Worm (Caenorhabditis elegans) whole organism, L1 larva: Measurements from ENCODE around the gene cyp-34A10.

ENCODE experiments used
- C04F5.9 ChIP-seq: sonication (generic microtip); optimal IDR thresholded peaks from 2 replicates; lab custom pipeline; 2016; ENCODE audit warnings: missing genetic modification characterization, missing compliant biosample characterization
- C34B4.2 ChIP-seq: sonication (generic microtip); optimal IDR thresholded peaks from 2 replicates; lab custom pipeline; 2017; ENCODE audit warnings: mild to moderate bottlenecking, missing genetic modification characterization, missing compliant biosample characterization
- F16B12.6 ChIP-seq: fragments of 150-350 bp; optimal IDR thresholded peaks from 2 replicates; lab custom pipeline; 2014; ENCODE audit warnings: missing biosample characterization, missing genetic modification characterization
- alr-1 ChIP-seq: fragments of 200-800 bp; sonication (Bioruptor generic); optimal IDR thresholded peaks from 2 replicates; lab custom pipeline; 2018; ENCODE audit warnings: borderline replicate concordance, mild to moderate bottlenecking, missing genetic modification characterization, missing compliant biosample characterization
- ama-1 ChIP-seq: fragments of 150-350 bp; optimal IDR thresholded peaks from 2 replicates; lab custom pipeline; 2014
- blmp-1 ChIP-seq: fragments of 150-350 bp; optimal IDR thresholded peaks from 2 replicates; lab custom pipeline; 2014; ENCODE audit warnings: missing biosample characterization, missing genetic modification characterization
- ceh-8 ChIP-seq: fragments of 200-800 bp; sonication (Bioruptor generic); optimal IDR thresholded peaks from 2 replicates; lab custom pipeline; 2018; ENCODE audit warnings: mild to moderate bottlenecking, missing genetic modification characterization, moderate library complexity, missing compliant biosample characterization
- dsc-1 ChIP-seq: sonication (generic microtip); optimal IDR thresholded peaks from 2 replicates; lab custom pipeline; 2016; ENCODE audit warnings: mild to moderate bottlenecking, missing genetic modification characterization, missing compliant biosample characterization
- efl-1 ChIP-seq, 4 experiments: fragments of 150-350 bp; optimal IDR thresholded peaks in 3 of 4; peaks in 1 of 4; 1 replicate in 1 of 4; 2 replicates in 3 of 4; lab custom pipeline; 2014; ENCODE audit warnings: missing biosample characterization in 2 of 4, missing genetic modification characterization in 2 of 4, missing genetic modification reagents in 2 of 4
- egl-13 ChIP-seq: sonication (generic microtip); optimal IDR thresholded peaks from 2 replicates; lab custom pipeline; 2016; ENCODE audit warnings: missing genotype, missing genetic modification reagents, missing genetic modification characterization, missing compliant biosample characterization
- elt-2 ChIP-seq: sonication (generic microtip); optimal IDR thresholded peaks from 2 replicates; lab custom pipeline; 2016; ENCODE audit warnings: missing genetic modification characterization, mild to moderate bottlenecking, inconsistent platforms, missing compliant biosample characterization, missing genetic modification reagents
- elt-3 ChIP-seq, 6 experiments: fragments of 150-350 bp in 1 of 6; sonication (generic microtip); optimal IDR thresholded peaks; 2 replicates each; lab custom pipeline; 2017 to 2018; ENCODE audit warnings: missing biosample characterization in 6 of 6, missing genetic modification characterization in 6 of 6, inconsistent platforms in 1 of 6
- ets-5 ChIP-seq: fragments of 200-800 bp; sonication (Bioruptor generic); IDR thresholded peaks from 2 replicates; pipeline ENCODE4 v1.3.6; 2022; ENCODE audit warnings: missing genetic modification characterization, missing compliant biosample characterization
- fkh-4 ChIP-seq: sonication (generic microtip); optimal IDR thresholded peaks from 2 replicates; lab custom pipeline; 2016; ENCODE audit warnings: missing compliant biosample characterization, missing genetic modification characterization, borderline replicate concordance
- fkh-8 ChIP-seq: sonication (generic microtip); optimal IDR thresholded peaks from 2 replicates; lab custom pipeline; 2016; ENCODE audit warnings: mild to moderate bottlenecking, missing genetic modification characterization, missing compliant biosample characterization
- fos-1 ChIP-seq: fragments of 150-350 bp; optimal IDR thresholded peaks from 2 replicates; lab custom pipeline; 2014; ENCODE audit warnings: missing biosample characterization, missing genetic modification characterization
- hpl-2 ChIP-seq: fragments of 150-350 bp; optimal IDR thresholded peaks from 2 replicates; lab custom pipeline; 2014; ENCODE audit warnings: missing biosample characterization, missing genetic modification reagents, missing genetic modification characterization
- isw-1 ChIP-seq: fragments of 200-800 bp; sonication (Bioruptor generic); IDR thresholded peaks from 2 replicates; pipeline ENCODE4 v1.3.6; 2022; ENCODE audit warnings: missing genetic modification characterization, missing compliant biosample characterization
- lin-14 ChIP-seq: fragments of 200-800 bp; sonication (Bioruptor generic); optimal IDR thresholded peaks from 2 replicates; lab custom pipeline; 2018; ENCODE audit warnings: mild to moderate bottlenecking, missing genetic modification characterization, moderate library complexity, missing compliant biosample characterization
- lin-15B ChIP-seq: fragments of 150-350 bp; sonication (generic microtip); optimal IDR thresholded peaks from 3 replicates; lab custom pipeline; 2014; ENCODE audit warnings: missing biosample characterization, missing genetic modification characterization
- lin-35 ChIP-seq, 2 experiments: fragments of 150-350 bp; optimal IDR thresholded peaks; 2 replicates each; lab custom pipeline; 2014; ENCODE audit warnings: missing biosample characterization in 2 of 2, missing genetic modification characterization in 2 of 2, missing genetic modification reagents in 2 of 2
- lsy-2 ChIP-seq, 2 experiments: fragments of 150-350 bp; optimal IDR thresholded peaks; 2 replicates each; lab custom pipeline; 2014; ENCODE audit warnings: missing biosample characterization in 2 of 2, missing genetic modification characterization in 2 of 2
- mep-1 ChIP-seq: fragments of 150-350 bp; optimal IDR thresholded peaks from 2 replicates; lab custom pipeline; 2014; ENCODE audit warnings: missing biosample characterization, missing genetic modification characterization
- nhr-12 ChIP-seq: sonication (generic microtip); optimal IDR thresholded peaks from 2 replicates; lab custom pipeline; 2017; ENCODE audit warnings: missing biosample characterization, missing genetic modification characterization
- nhr-19 ChIP-seq: fragments of 200-800 bp; sonication (Bioruptor generic); conservative IDR thresholded peaks from 2 replicates; pipeline ENCODE4 v1.3.6; 2022; ENCODE audit warnings: missing genetic modification characterization, missing compliant biosample characterization
- nhr-20 ChIP-seq: sonication (generic microtip); optimal IDR thresholded peaks from 2 replicates; lab custom pipeline; 2016; ENCODE audit warnings: mild to moderate bottlenecking, missing genetic modification characterization, missing compliant biosample characterization
- nhr-28 ChIP-seq: fragments of 150-350 bp; optimal IDR thresholded peaks from 2 replicates; lab custom pipeline; 2014; ENCODE audit warnings: missing biosample characterization, missing genetic modification characterization
- nhr-71 ChIP-seq: sonication (generic microtip); optimal IDR thresholded peaks from 2 replicates; lab custom pipeline; 2016; ENCODE audit warnings: mild to moderate bottlenecking, missing genetic modification characterization, moderate library complexity, missing compliant biosample characterization
- nhr-76 ChIP-seq: sonication (generic microtip); optimal IDR thresholded peaks from 2 replicates; lab custom pipeline; 2017; ENCODE audit warnings: missing biosample characterization, missing genetic modification characterization
- nhr-90 ChIP-seq: sonication (generic microtip); optimal IDR thresholded peaks from 2 replicates; lab custom pipeline; 2016; ENCODE audit warnings: mild to moderate bottlenecking, missing genetic modification characterization, missing compliant biosample characterization; ENCODE audit not compliant: poor library complexity
- pag-3 ChIP-seq: sonication (generic microtip); optimal IDR thresholded peaks from 2 replicates; lab custom pipeline; 2017; ENCODE audit warnings: missing genetic modification characterization, mild to moderate bottlenecking, missing compliant biosample characterization, antibody characterized with exemption, borderline replicate concordance; ENCODE audit not compliant: insufficient read depth
- pax-3 ChIP-seq: fragments of 200-800 bp; sonication (Bioruptor generic); optimal IDR thresholded peaks from 2 replicates; lab custom pipeline; 2018; ENCODE audit warnings: mild to moderate bottlenecking, missing genetic modification characterization, moderate library complexity, missing compliant biosample characterization
- rnt-1 ChIP-seq: sonication (generic microtip); optimal IDR thresholded peaks from 2 replicates; lab custom pipeline; 2016; ENCODE audit warnings: mild to moderate bottlenecking, missing genetic modification characterization, moderate library complexity, missing compliant biosample characterization
- skn-1 ChIP-seq: fragments of 150-350 bp; optimal IDR thresholded peaks from 2 replicates; lab custom pipeline; 2014; ENCODE audit warnings: missing biosample characterization, missing genetic modification characterization
- snpc-4 ChIP-seq: fragments of 150-350 bp; optimal IDR thresholded peaks from 2 replicates; lab custom pipeline; 2014; ENCODE audit warnings: missing biosample characterization, missing genetic modification characterization
- snu-23 ChIP-seq: sonication (generic microtip); optimal IDR thresholded peaks from 2 replicates; lab custom pipeline; 2016; ENCODE audit warnings: missing genetic modification characterization, missing compliant biosample characterization
- sptf-1 ChIP-seq: fragments of 150-350 bp; optimal IDR thresholded peaks from 2 replicates; lab custom pipeline; 2014; ENCODE audit warnings: missing biosample characterization, missing genetic modification characterization
- tbx-2 ChIP-seq: sonication (generic microtip); optimal IDR thresholded peaks from 2 replicates; lab custom pipeline; 2016; ENCODE audit warnings: missing genetic modification characterization, missing compliant biosample characterization
- unc-62 ChIP-seq: fragments of 150-350 bp; optimal IDR thresholded peaks from 2 replicates; lab custom pipeline; 2014; ENCODE audit warnings: missing biosample characterization, missing genetic modification reagents, missing genetic modification characterization
- ztf-11 ChIP-seq, 2 experiments: sonication (generic microtip); optimal IDR thresholded peaks; 2 replicates each; lab custom pipeline; 2016 to 2017; ENCODE audit warnings: missing genetic modification characterization in 2 of 2, missing biosample characterization in 1 of 2, missing compliant biosample characterization in 1 of 2
- ztf-4 ChIP-seq: fragments of 150-350 bp; optimal IDR thresholded peaks from 2 replicates; lab custom pipeline; 2014; ENCODE audit warnings: missing biosample characterization, missing genetic modification characterization

cyp-34A10 gene

ce11 chrV:3969664-3970063, 3.1 kb downstream of the cyp-34A10 start:
- TF ChIP-seq elt-2 (tag; lab: Kevin White, UChicago) (peak; percentile 50), ztf-4 (no peak), hpl-2 (no peak), rnt-1 (tag; lab: Kevin White, UChicago) (no peak), isw-1 (GFP tag; lab: Robert Waterston, UW) (no peak), nhr-76 (no peak), lin-35 (GFP tag; optimal IDR thresholded peaks at IDR 0.05; lab: Kevin White, UChicago) (peak in 1 of 2 experiments; percentile 2), nhr-20 (tag; lab: Kevin White, UChicago) (peak; percentile 44), ceh-8 (GFP tag; lab: Kevin White, UChicago) (no peak)

- TF ChIP-seq fkh-8 (tag; lab: Kevin White, UChicago) (no peak), ets-5 (GFP tag; lab: Robert Waterston, UW) (no peak), ztf-4 (no peak), ztf-11 (tag; optimal IDR thresholded peaks at IDR 0.05; lab: Kevin White, UChicago) (no peak), fos-1 (tag; lab: Kevin White, UChicago) (no peak), alr-1 (tag; lab: Kevin White, UChicago) (no peak), snpc-4 (tag; lab: Kevin White, UChicago) (no peak), dsc-1 (tag; lab: Kevin White, UChicago) (no peak), pag-3 (tag; lab: Kevin White, UChicago) (no peak), nhr-12 (tag; lab: Kevin White, UChicago) (no peak), egl-13 (tag; lab: Kevin White, UChicago) (no peak), C04F5.9 (tag; lab: Kevin White, UChicago) (no peak)
- TF ChIP-seq, all 84 proteins: peak for 0
Observed at ce11 chrV:3968929-3969328, 3.9 kb downstream of the cyp-34A10 start.

- TF ChIP-seq ztf-4 = no peak
- TF ChIP-seq nhr-20 (tag; lab: Kevin White, UChicago) = peak; percentile 74
- TF ChIP-seq efl-1 (optimal IDR thresholded peaks at IDR 0.05; lab: Kevin White, UChicago) = no peak
- peak in 1 of 2 experiments; percentile 68 for TF ChIP-seq efl-1 (GFP tag; optimal IDR thresholded peaks at IDR 0.05 in 1 of 2; lab: Kevin White, UChicago)
- peak; percentile 29 for TF ChIP-seq nhr-71 (tag; lab: Kevin White, UChicago)
- TF ChIP-seq mep-1 (tag; lab: Kevin White, UChicago) = peak; percentile 38
- peak; percentile 15 for TF ChIP-seq nhr-90 (tag; lab: Kevin White, UChicago)
- TF ChIP-seq lin-14 = peak; percentile 62
- peak; percentile 27 for TF ChIP-seq snu-23 (GFP tag; lab: Kevin White, UChicago)
- TF ChIP-seq blmp-1 = peak; percentile 73
- TF ChIP-seq ztf-11 (tag; optimal IDR thresholded peaks at IDR 0.05; lab: Kevin White, UChicago) = no peak
- TF ChIP-seq lin-35 (GFP tag; optimal IDR thresholded peaks at IDR 0.05; lab: Kevin White, UChicago) = peak in 1 of 2 experiments; percentile 6
- no peak for TF ChIP-seq nhr-19 (GFP tag; lab: Robert Waterston, UW)
- TF ChIP-seq fkh-4 (tag; lab: Kevin White, UChicago) = no peak
- peak in 2 of 6 experiments; percentile 6 to 38 for TF ChIP-seq elt-3 (tag; optimal IDR thresholded peaks at IDR 0.05; lab: Kevin White, UChicago)
Observed at ce11 chrV:3967762-3968161, 5.0 kb downstream of the cyp-34A10 start, which contains the start of gene cyp-34A8. Gene cyp-34A8, minus strand, starts transcription at chrV:3967823.

ce11 chrV:3963715-3964114, 9.1 kb downstream of the cyp-34A10 start, which contains the start of gene cyp-34A7:
Gene cyp-34A7, minus strand, starts transcription at chrV:3963815.
- TF ChIP-seq tbx-2 (tag; lab: Kevin White, UChicago) (no peak), mep-1 (tag; lab: Kevin White, UChicago) (no peak), nhr-28 (no peak), pax-3 (tag; lab: Kevin White, UChicago) (no peak), F16B12.6 (tag; lab: Kevin White, UChicago) (no peak), lsy-2 (tag; optimal IDR thresholded peaks at IDR 0.05; lab: Kevin White, UChicago) (no peak), skn-1 (tag; lab: Kevin White, UChicago) (no peak), nhr-76 (no peak), C34B4.2 (no peak), ama-1 (lab: Kevin White, UChicago) (no peak), lin-14 (no peak), dsc-1 (tag; lab: Kevin White, UChicago) (no peak), elt-2 (tag; lab: Kevin White, UChicago) (no peak), snpc-4 (tag; lab: Kevin White, UChicago) (no peak), snu-23 (GFP tag; lab: Kevin White, UChicago) (no peak), sptf-1 (no peak), lin-15B (no peak), unc-62 (GFP tag; lab: Kevin White, UChicago) (no peak)
